Worm (Caenorhabditis elegans) whole organism, L4 larva: Measurements from ENCODE around the gene F32D8.7.

Source experiments
- hif-1 ChIP-seq, 2 experiments: sonication (generic microtip); optimal IDR thresholded peaks; 2 replicates each; lab custom pipeline; 2016 to 2017; ENCODE audit warnings: missing compliant biosample characterization in 2 of 2, missing genetic modification characterization in 2 of 2, missing genetic modification reagents in 2 of 2, missing genotype in 2 of 2, mild to moderate bottlenecking in 1 of 2
- jun-1 ChIP-seq: fragments of 150-350 bp; optimal IDR thresholded peaks from 2 replicates; lab custom pipeline; 2014; ENCODE audit warnings: missing biosample characterization, missing genetic modification reagents, missing genetic modification characterization
- madf-9 ChIP-seq: fragments of 200-800 bp; sonication (Bioruptor generic); conservative IDR thresholded peaks from 2 replicates; pipeline ENCODE4 v1.3.6; 2022; ENCODE audit warnings: missing genetic modification reagents, missing genetic modification characterization, missing compliant biosample characterization
- mdl-1 ChIP-seq, 2 experiments: fragments of 150-350 bp in 1 of 2; sonication (generic microtip) in 1 of 2; optimal IDR thresholded peaks; 2 replicates each; lab custom pipeline; 2014 to 2017; ENCODE audit warnings: missing biosample characterization in 2 of 2, missing genetic modification characterization in 2 of 2
- nhr-25 ChIP-seq: sonication (generic microtip); optimal IDR thresholded peaks from 2 replicates; lab custom pipeline; 2017; ENCODE audit warnings: missing genetic modification characterization, mild to moderate bottlenecking, missing compliant biosample characterization, antibody characterized with exemption, moderate library complexity, borderline replicate concordance; ENCODE audit not compliant: insufficient read depth
- pha-4 ChIP-seq, 2 experiments: fragments of 150-350 bp in 1 of 2; fragments of 200-800 bp in 1 of 2; sonication (Bioruptor generic) in 1 of 2; IDR thresholded peaks in 1 of 2; optimal IDR thresholded peaks in 1 of 2; 2 replicates each; pipeline versions ENCODE4 v1.3.6 to Lab custom; 2014 to 2022; ENCODE audit warnings: missing genetic modification characterization in 2 of 2, missing genetic modification reagents in 2 of 2, missing biosample characterization in 1 of 2, missing compliant biosample characterization in 1 of 2
- skn-1 ChIP-seq: fragments of 150-350 bp; optimal IDR thresholded peaks from 2 replicates; lab custom pipeline; 2014; ENCODE audit warnings: missing biosample characterization, missing genetic modification characterization
- unc-62 ChIP-seq, 3 experiments: fragments of 150-350 bp in 1 of 3; sonication (generic microtip); optimal IDR thresholded peaks in 2 of 3; peaks in 1 of 3; 1 replicate in 1 of 3; 2 replicates in 2 of 3; lab custom pipeline; 2014 to 2017; ENCODE audit warnings: missing biosample characterization in 3 of 3, missing genetic modification characterization in 3 of 3, missing genetic modification reagents in 3 of 3, missing genotype in 1 of 3

- TF ChIP-seq nhr-25 (tag; lab: Kevin White, UChicago): no peak
- TF ChIP-seq hif-1 (tag; optimal IDR thresholded peaks at IDR 0.05; lab: Kevin White, UChicago): no peak
- TF ChIP-seq unc-62 (GFP tag; optimal IDR thresholded peaks at IDR 0.05 in 1 of 2; lab: Kevin White, UChicago): peak in 1 of 2 experiments; percentile 71
- TF ChIP-seq unc-62 (tag; optimal IDR thresholded peaks at IDR 0.05; lab: Kevin White, UChicago): no peak
- no peak for TF ChIP-seq skn-1
- TF ChIP-seq mdl-1 (tag; optimal IDR thresholded peaks at IDR 0.05; lab: Kevin White, UChicago): no peak
- TF ChIP-seq pha-4 (GFP tag; IDR thresholded peaks at IDR 0.05; lab: Robert Waterston, UW): no peak
- no peak for TF ChIP-seq pha-4 (tag; optimal IDR thresholded peaks at IDR 0.05; lab: Kevin White, UChicago)
- no peak for TF ChIP-seq jun-1
- TF ChIP-seq madf-9 (GFP tag; lab: Robert Waterston, UW): no peak
Measured at ce11 chrV:10859048-10859637, 39.1 kb upstream of the F32D8.7 start.
